Worm (Caenorhabditis elegans): ENCODE measurements around the gene cept-2.

cept-2 gene

DNA sequence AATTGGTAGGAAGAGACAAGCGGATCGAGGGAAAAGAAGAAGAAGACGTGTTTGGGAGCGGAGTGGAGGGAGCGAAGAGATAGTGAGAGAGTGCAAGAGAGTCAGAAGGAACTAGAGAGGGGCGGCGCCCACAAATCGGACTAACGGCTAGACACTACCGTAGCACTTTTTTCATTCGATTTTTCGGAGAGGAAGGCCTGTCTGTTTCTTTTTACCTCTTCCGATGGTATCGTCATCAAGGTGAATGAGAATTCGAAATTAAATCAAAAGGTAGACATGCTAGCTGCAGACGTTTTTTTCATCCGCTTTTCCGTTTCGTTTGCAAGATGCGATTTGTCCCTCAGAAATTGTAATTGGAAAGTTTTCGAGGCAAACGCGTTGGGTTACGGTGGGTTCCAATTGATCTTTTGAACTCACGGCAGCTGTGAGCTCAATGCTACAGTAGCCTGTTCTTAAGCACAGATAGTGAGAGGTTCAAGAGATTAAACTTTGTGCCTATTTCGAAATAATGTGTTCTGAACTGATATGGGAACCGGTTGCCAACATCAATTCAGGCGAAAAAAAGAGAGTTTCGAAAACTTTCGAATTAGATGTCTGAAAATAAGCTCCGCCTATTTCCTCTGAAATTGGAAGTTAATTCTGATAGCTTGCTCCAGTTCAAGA, 17.2 kb downstream of the cept-2 start (continued):
- no peak for TF ChIP-seq B0019.2 (GFP tag; conservative IDR thresholded peaks at IDR 0.05)
- no peak for TF ChIP-seq let-526 (GFP tag; IDR thresholded peaks at IDR 0.05)
- no peak for TF ChIP-seq athp-1 (tag; optimal IDR thresholded peaks at IDR 0.05)
- TF ChIP-seq dox-1 (GFP tag; IDR thresholded peaks at IDR 0.05): no peak
- TF ChIP-seq lsl-1 (GFP tag; optimal IDR thresholded peaks at IDR 0.05): no peak
- no peak for TF ChIP-seq pha-4 (tag; optimal IDR thresholded peaks at IDR 0.05)
- TF ChIP-seq F52B5.7 (tag; optimal IDR thresholded peaks at IDR 0.05): no peak
- no peak for TF ChIP-seq nhr-179 (tag; optimal IDR thresholded peaks at IDR 0.05)
- no peak for TF ChIP-seq sea-2 (GFP tag; IDR thresholded peaks at IDR 0.05)

DNA sequence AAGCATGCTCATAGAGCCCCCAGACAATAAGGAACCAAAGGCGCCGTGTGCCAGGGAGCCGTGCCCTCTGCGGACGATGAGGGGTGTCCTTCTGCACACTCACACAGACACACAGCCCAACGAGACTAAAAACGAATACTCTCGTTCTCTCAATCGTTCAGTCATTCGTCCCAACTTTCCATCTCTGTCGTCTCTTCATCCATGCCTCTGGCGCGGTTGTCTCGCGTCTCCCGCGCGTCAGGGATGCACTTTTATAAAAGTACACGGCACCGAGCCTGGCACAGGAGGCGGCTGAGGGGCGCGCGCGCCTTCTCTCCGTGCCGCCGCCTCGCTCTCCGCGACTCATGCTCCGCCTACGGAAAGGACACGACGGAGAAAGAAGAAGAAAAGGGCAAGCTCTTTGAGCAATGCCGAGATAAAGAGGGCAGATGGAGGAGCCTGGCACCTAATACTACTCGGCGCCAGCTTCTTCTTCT, 19.0 kb downstream of the cept-2 start:
- no peak for TF ChIP-seq lag-1 (GFP tag; IDR thresholded peaks at IDR 0.05)
- TF ChIP-seq nhr-90 (tag; optimal IDR thresholded peaks at IDR 0.05): peak; percentile 5
- no peak for TF ChIP-seq T07F8.4 (tag; optimal IDR thresholded peaks at IDR 0.05)
- no peak for TF ChIP-seq snpc-1.3 (tag; optimal IDR thresholded peaks at IDR 0.05; ENCODE audit: insufficient read depth)
- no peak for TF ChIP-seq attf-3 (GFP tag; conservative IDR thresholded peaks at IDR 0.05)
- no peak for TF ChIP-seq Y56A3A.18 (GFP tag; IDR thresholded peaks at IDR 0.05)
- TF ChIP-seq zfh-2 (GFP tag; conservative IDR thresholded peaks at IDR 0.05): peak; percentile 99
- no peak for TF ChIP-seq akir-1 (GFP tag; optimal IDR thresholded peaks at IDR 0.05)
- no peak for TF ChIP-seq ama-1 (optimal IDR thresholded peaks at IDR 0.05)
- no peak for TF ChIP-seq ama-1 (GFP tag; optimal IDR thresholded peaks at IDR 0.05)
- TF ChIP-seq lin-35 (GFP tag; optimal IDR thresholded peaks at IDR 0.05): peak in 1 of 3 experiments; percentile 25
- no peak for TF ChIP-seq snpc-4 (GFP tag; optimal IDR thresholded peaks at IDR 0.05)
- peak in 2 of 4 experiments; percentile 55 to 58 for TF ChIP-seq snpc-4 (tag; optimal IDR thresholded peaks at IDR 0.05)
- TF ChIP-seq attf-6 (GFP tag; IDR thresholded peaks at IDR 0.05): no peak
- no peak for TF ChIP-seq egl-44 (GFP tag; IDR thresholded peaks at IDR 0.05)
- no peak for TF ChIP-seq madf-6 (GFP tag; IDR thresholded peaks at IDR 0.05)
- no peak for TF ChIP-seq aptf-3 (GFP tag; IDR thresholded peaks at IDR 0.05)
- no peak for TF ChIP-seq rpc-1 (optimal IDR thresholded peaks at IDR 0.05)
- TF ChIP-seq rpc-1 (tag; optimal IDR thresholded peaks at IDR 0.05): no peak
- no peak for TF ChIP-seq F33H1.4 (GFP tag; IDR thresholded peaks at IDR 0.05)
- TF ChIP-seq K11D2.4 (GFP tag; IDR thresholded peaks at IDR 0.05): peak; percentile 68
- TF ChIP-seq ceh-27 (GFP tag; optimal IDR thresholded peaks at IDR 0.05): no peak
- no peak for TF ChIP-seq nfya-2 (GFP tag; IDR thresholded peaks at IDR 0.05)
- TF ChIP-seq pbrm-1 (GFP tag; IDR thresholded peaks at IDR 0.05): 0 out of 2 replicates have a peak, but pooled peaks have one; percentile 40
- TF ChIP-seq lin-40 (tag; optimal IDR thresholded peaks at IDR 0.05): peak; percentile 66
- TF ChIP-seq die-1 (tag; optimal IDR thresholded peaks at IDR 0.05): peak; percentile 16
- peak; percentile 48 for TF ChIP-seq K12H6.12 (tag; optimal IDR thresholded peaks at IDR 0.05)
- TF ChIP-seq sdz-38 (tag; optimal IDR thresholded peaks at IDR 0.05): no peak
- TF ChIP-seq mel-28 (tag; optimal IDR thresholded peaks at IDR 0.05; ENCODE audit: borderline replicate concordance): no peak
- TF ChIP-seq nhr-179 (tag; optimal IDR thresholded peaks at IDR 0.05): no peak
- no peak for TF ChIP-seq bed-2 (GFP tag; IDR thresholded peaks at IDR 0.05)
- TF ChIP-seq T26A5.8 (tag; optimal IDR thresholded peaks at IDR 0.05): no peak
- TF ChIP-seq lin-26 (GFP tag; IDR thresholded peaks at IDR 0.05): peak; percentile 51; the same call in 1 of the 2 replicates
- TF ChIP-seq athp-1 (tag; optimal IDR thresholded peaks at IDR 0.05): no peak
- TF ChIP-seq cebp-1 (GFP tag; IDR thresholded peaks at IDR 0.05): no peak
- TF ChIP-seq cebp-1 (tag; optimal IDR thresholded peaks at IDR 0.05): peak; percentile 57
- no peak; the same call in 1 of the 2 replicates for TF ChIP-seq C06A6.2 (GFP tag; conservative IDR thresholded peaks at IDR 0.05)
- no peak for TF ChIP-seq snpc-3.4 (tag; optimal IDR thresholded peaks at IDR 0.05)
- TF ChIP-seq nhr-80 (tag; optimal IDR thresholded peaks at IDR 0.05): peak; percentile 28
- TF ChIP-seq dpl-1 (GFP tag; optimal IDR thresholded peaks at IDR 0.05): no peak
